Fruit fly (Drosophila melanogaster): ENCODE measurements around the gene CG42815.
A peak's percentile ranks its signal among the peaks of the same experiment; 100 is the strongest.

CG42815 gene

dm6 chr3L:17758084-17758211 is 33.3 kb downstream of the CG42815 start, which contains the start of gene CG32182:
Gene CG32182, plus strand, starts transcription at chr3L:17758112.
- no peak for TF ChIP-seq noc (tag; optimal IDR thresholded peaks at IDR 0.05)

- no peak for TF ChIP-seq noc (tag; optimal IDR thresholded peaks at IDR 0.05)
These were observed 33.9 kb downstream of the CG42815 start for dm6 chr3L:17757156-17758083.

dm6 chr3L:17754285-17754684 is 37.0 kb downstream of the CG42815 start:
- peak; percentile 72 for TF ChIP-seq noc (tag; optimal IDR thresholded peaks at IDR 0.05)

- no peak for TF ChIP-seq noc (tag; optimal IDR thresholded peaks at IDR 0.05)
These were observed 40.8 kb downstream of the CG42815 start, which contains the start of gene Adgf-B for dm6 chr3L:17750488-17750887. Gene Adgf-B, minus strand, starts transcription at chr3L:17750588.

- TF ChIP-seq noc (tag; optimal IDR thresholded peaks at IDR 0.05): no peak
These were observed 44.5 kb downstream of the CG42815 start, which contains the start of gene CG6034 for dm6 chr3L:17746760-17747159. Gene CG6034, minus strand, starts transcription at chr3L:17746860.

dm6 chr3L:17742531-17742930 is 48.8 kb downstream of the CG42815 start:
- TF ChIP-seq noc (tag; optimal IDR thresholded peaks at IDR 0.05): peak; percentile 42
